Fruit fly (Drosophila melanogaster): Measurements from ENCODE around the gene ninaA.

Gene ninaA

DNA sequence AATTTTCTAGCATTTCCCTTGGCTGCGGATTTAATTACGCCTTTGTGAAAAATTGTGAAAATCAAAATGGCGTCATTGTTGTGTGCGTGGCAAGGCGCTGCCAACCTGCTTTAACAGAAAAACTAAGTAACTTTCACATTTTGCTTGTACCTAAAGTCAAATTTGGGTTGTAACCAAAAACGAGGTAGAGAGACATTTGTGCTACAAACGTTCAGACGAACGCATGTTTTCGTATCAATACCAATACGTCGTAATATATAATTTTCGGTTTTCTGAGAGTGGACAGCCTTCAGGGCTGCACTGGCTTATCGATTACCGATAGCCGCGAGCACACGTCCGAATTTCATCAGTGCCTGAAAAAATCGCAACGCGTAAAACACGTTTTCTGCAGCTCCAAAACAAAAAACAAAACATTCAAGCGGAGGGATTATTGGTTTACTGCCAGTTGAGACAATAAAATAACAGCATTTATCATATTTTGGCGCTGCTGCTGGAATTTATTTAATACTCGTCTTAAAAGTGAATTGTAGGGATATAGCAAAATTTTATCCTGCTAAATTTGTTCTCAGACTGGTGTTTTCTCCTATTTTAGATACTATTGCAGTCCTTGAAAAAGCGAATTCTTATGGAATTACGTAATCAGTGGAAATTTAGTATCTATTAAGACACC is 6.2 kb upstream of the ninaA start (continued):
- TF ChIP-seq bigmax (GFP tag; optimal IDR thresholded peaks at IDR 0.05) (no peak), Myb (GFP tag; optimal IDR thresholded peaks at IDR 0.05) (peak; percentile 41), Dll (GFP tag; IDR thresholded peaks at IDR 0.05; ENCODE audit: partially characterized antibody) (peak; percentile 50; the same call in 1 of the 4 replicates), Asciz (GFP tag; optimal IDR thresholded peaks at IDR 0.05) (no peak), BEAF-32 (GFP tag; optimal IDR thresholded peaks at IDR 0.05) (peak; percentile 43), amos (GFP tag; IDR thresholded peaks at IDR 0.05; ENCODE audit: partially characterized antibody) (peak; percentile 38), Nf-YA (GFP tag; IDR thresholded peaks at IDR 0.05) (no peak), nau (GFP tag; optimal IDR thresholded peaks at IDR 0.05) (peak; percentile 53), Dref (GFP tag; IDR thresholded peaks at IDR 0.05) (peak; percentile 82), nmo (GFP tag; optimal IDR thresholded peaks at IDR 0.05) (peak; percentile 68), CG4424 (GFP tag; optimal IDR thresholded peaks at IDR 0.05) (peak; percentile 78), ttk (GFP tag; IDR thresholded peaks at IDR 0.05) (peak; percentile 36; the same call in 1 of the 2 replicates), zen (tag; optimal IDR thresholded peaks at IDR 0.05) (peak; percentile 34), hth (optimal IDR thresholded peaks at IDR 0.05) (no peak), CG8388 (GFP tag; optimal IDR thresholded peaks at IDR 0.05) (peak; percentile 35), Camta (GFP tag; optimal IDR thresholded peaks at IDR 0.05) (peak; percentile 73), abd-A (tag; optimal IDR thresholded peaks at IDR 0.05) (no peak), Vsx1 (GFP tag; optimal IDR thresholded peaks at IDR 0.05) (no peak), CG18619 (GFP tag; optimal IDR thresholded peaks at IDR 0.05) (peak; percentile 64), ab (GFP tag; optimal IDR thresholded peaks at IDR 0.05) (peak; percentile 23), CG31224 (GFP tag; IDR thresholded peaks at IDR 0.05) (no peak; the same call in 1 of the 2 replicates), CG17328 (GFP tag; IDR thresholded peaks at IDR 0.05) (peak; percentile 78), CG4360 (GFP tag; IDR thresholded peaks at IDR 0.05) (peak; percentile 14; the same call in 1 of the 2 replicates), mld (GFP tag; IDR thresholded peaks at IDR 0.05; ENCODE audit: partially characterized antibody) (no peak), CG3995 (GFP tag; optimal IDR thresholded peaks at IDR 0.05) (peak; percentile 38), her (GFP tag; optimal IDR thresholded peaks at IDR 0.05) (peak; percentile 77), CG7987 (GFP tag; optimal IDR thresholded peaks at IDR 0.05) (peak; percentile 42), Awh (GFP tag; IDR thresholded peaks at IDR 0.05) (no peak), CG11696 (GFP tag; IDR thresholded peaks at IDR 0.05) (0 out of 2 replicates have a peak, but pooled peaks have one; percentile 31), eve (GFP tag; optimal IDR thresholded peaks at IDR 0.05) (no peak), Fer2 (tag; optimal IDR thresholded peaks at IDR 0.05) (peak; percentile 53), PHDP (tag; optimal IDR thresholded peaks at IDR 0.05) (peak; percentile 50), usp (GFP tag; optimal IDR thresholded peaks at IDR 0.05) (no peak), CG18764 (GFP tag; optimal IDR thresholded peaks at IDR 0.05) (peak; percentile 82), onecut (GFP tag; IDR thresholded peaks at IDR 0.05) (peak; percentile 79), gsb (GFP tag; IDR thresholded peaks at IDR 0.05) (peak; percentile 45), CG14667 (GFP tag; IDR thresholded peaks at IDR 0.05) (no peak), E2f2 (GFP tag; IDR thresholded peaks at IDR 0.05) (peak; percentile 26; the same call in 1 of the 2 replicates), CG10274 (GFP tag; optimal IDR thresholded peaks at IDR 0.05) (no peak), CG6689 (GFP tag; IDR thresholded peaks at IDR 0.05) (peak; percentile 81), CG2129 (GFP tag; IDR thresholded peaks at IDR 0.05; ENCODE audit: partially characterized antibody) (no peak), Dp (GFP tag; optimal IDR thresholded peaks at IDR 0.05) (no peak), lilli (GFP tag; optimal IDR thresholded peaks at IDR 0.05) (peak; percentile 85), crol (GFP tag; IDR thresholded peaks at IDR 0.05) (no peak), Gsc (GFP tag; IDR thresholded peaks at IDR 0.05) (no peak), gce (GFP tag; IDR thresholded peaks at IDR 0.05) (peak; percentile 71; the same call in 1 of the 3 replicates), CG17568 (GFP tag; optimal IDR thresholded peaks at IDR 0.05) (no peak), cas (GFP tag; IDR thresholded peaks at IDR 0.05) (0 out of 2 replicates have a peak, but pooled peaks have one; percentile 29), p53 (GFP tag; optimal IDR thresholded peaks at IDR 0.05) (peak; percentile 32), Neu2 (GFP tag; optimal IDR thresholded peaks at IDR 0.05; ENCODE audit: borderline replicate concordance) (no peak)

All from whole organism, embryonic.